Fruit fly (Drosophila melanogaster) whole organism, embryonic: Measurements from ENCODE around the gene CG13138.
A peak's percentile ranks its signal among the peaks of the same experiment; 100 is the strongest.

Source experiments
- Abd-B ChIP-seq: fragments of 200-800 bp; sonication (Bioruptor generic); optimal IDR thresholded peaks from 2 replicates; lab custom pipeline; 2018; ENCODE audit warnings: missing biosample characterization, mild to moderate bottlenecking, missing genetic modification characterization, moderate library complexity
- CG10565 ChIP-seq: fragments of 200-800 bp; sonication (Bioruptor generic); optimal IDR thresholded peaks from 3 replicates; lab custom pipeline; 2016; ENCODE audit warnings: missing biosample characterization, mild to moderate bottlenecking, missing genetic modification characterization
- CG11085 ChIP-seq: fragments of 200-800 bp; sonication (Bioruptor generic); IDR thresholded peaks from 2 replicates; pipeline ENCODE4 v1.3.6; 2022; ENCODE audit warnings: missing biosample characterization, missing genetic modification characterization
- CG13296 ChIP-seq: fragments of 200-800 bp; sonication (Bioruptor generic); optimal IDR thresholded peaks from 3 replicates; lab custom pipeline; 2018; ENCODE audit warnings: missing biosample characterization, mild to moderate bottlenecking, missing genetic modification characterization
- CG13894 ChIP-seq: fragments of 200-800 bp; sonication (Bioruptor generic); optimal IDR thresholded peaks from 3 replicates; lab custom pipeline; 2018; ENCODE audit warnings: missing biosample characterization, mild to moderate bottlenecking, missing genetic modification characterization, moderate library complexity
- CG15696 ChIP-seq: fragments of 200-800 bp; sonication (Bioruptor generic); optimal IDR thresholded peaks from 2 replicates; lab custom pipeline; 2019; ENCODE audit warnings: missing biosample characterization, mild to moderate bottlenecking, missing genetic modification characterization, moderate library complexity
- CG16779 ChIP-seq: fragments of 200-800 bp; sonication (Bioruptor generic); IDR thresholded peaks from 2 replicates; pipeline ENCODE4 v1.3.6; 2022; ENCODE audit warnings: missing biosample characterization, missing genetic modification characterization
- CG17568 ChIP-seq: fragments of 200-800 bp; sonication (Bioruptor generic); optimal IDR thresholded peaks from 2 replicates; lab custom pipeline; 2018; ENCODE audit warnings: missing biosample characterization, mild to moderate bottlenecking, missing genetic modification characterization, moderate library complexity
- CG2116 ChIP-seq: fragments of 200-800 bp; sonication (Bioruptor generic); optimal IDR thresholded peaks from 3 replicates; lab custom pipeline; 2018; ENCODE audit warnings: missing biosample characterization, mild to moderate bottlenecking, missing genetic modification characterization
- CG2889 ChIP-seq: fragments of 200-800 bp; sonication (Bioruptor generic); IDR thresholded peaks from 3 replicates; pipeline ENCODE4 v1.3.6; 2022; ENCODE audit warnings: missing biosample characterization, missing genetic modification characterization
- CG3847 ChIP-seq: fragments of 200-800 bp; sonication (Bioruptor generic); IDR thresholded peaks from 2 replicates; pipeline ENCODE4 v1.3.6; 2022; ENCODE audit warnings: missing biosample characterization, missing genetic modification characterization
- CG5180 ChIP-seq: fragments of 200-800 bp; sonication (Bioruptor generic); optimal IDR thresholded peaks from 3 replicates; lab custom pipeline; 2017; ENCODE audit warnings: missing biosample characterization, missing genetic modification characterization, mild to moderate bottlenecking, moderate library complexity, missing genetic modification reagents
- CG8359 ChIP-seq: fragments of 200-800 bp; sonication (Bioruptor generic); optimal IDR thresholded peaks from 2 replicates; lab custom pipeline; 2017; ENCODE audit warnings: missing biosample characterization, mild to moderate bottlenecking, missing genetic modification characterization, borderline replicate concordance
- Dek ChIP-seq: fragments of 200-800 bp; sonication (Bioruptor generic); optimal IDR thresholded peaks from 3 replicates; lab custom pipeline; 2019; ENCODE audit warnings: missing biosample characterization, mild to moderate bottlenecking, missing genetic modification characterization, moderate library complexity
- HLH3B ChIP-seq: fragments of 200-800 bp; sonication (Bioruptor generic); IDR thresholded peaks from 2 replicates; pipeline ENCODE4 v1.3.6; 2022; ENCODE audit warnings: missing biosample characterization, missing genetic modification characterization
- Hey ChIP-seq: fragments of 200-800 bp; sonication (Bioruptor generic); optimal IDR thresholded peaks from 3 replicates; lab custom pipeline; 2018; ENCODE audit warnings: missing biosample characterization, mild to moderate bottlenecking, missing genetic modification characterization
- Hmr ChIP-seq: fragments of 200-800 bp; sonication (Bioruptor generic); optimal IDR thresholded peaks from 3 replicates; lab custom pipeline; 2017; ENCODE audit warnings: mild to moderate bottlenecking, missing biosample characterization, missing genetic modification reagents, missing genetic modification characterization
- Hr3 ChIP-seq: fragments of 200-800 bp; sonication (Bioruptor generic); optimal IDR thresholded peaks from 3 replicates; lab custom pipeline; 2016; ENCODE audit warnings: missing biosample characterization, missing genetic modification characterization
- Hr78 ChIP-seq, 2 experiments: fragments of 200-800 bp in 1 of 2; fragments of >200 bp in 1 of 2; sonication (Bioruptor generic) in 1 of 2; optimal IDR thresholded peaks; 2 replicates each; lab custom pipeline; 2017 to 2019; ENCODE audit warnings: missing biosample characterization in 2 of 2, missing genetic modification characterization in 2 of 2, mild to moderate bottlenecking in 1 of 2, moderate library complexity in 1 of 2
- Mes4 ChIP-seq: fragments of 200-800 bp; sonication (Bioruptor generic); optimal IDR thresholded peaks from 2 replicates; lab custom pipeline; 2016; ENCODE audit warnings: missing biosample characterization, missing genetic modification characterization
- Opbp ChIP-seq: fragments of 200-800 bp; sonication (Bioruptor generic); IDR thresholded peaks from 3 replicates; pipeline ENCODE4 v1.3.6; 2022; ENCODE audit warnings: missing biosample characterization, missing genetic modification characterization; ENCODE audit not compliant: partially characterized antibody
- Rx ChIP-seq: fragments of 200-800 bp; sonication (Bioruptor generic); IDR thresholded peaks from 2 replicates; pipeline ENCODE4 v1.3.6; 2022; ENCODE audit warnings: missing biosample characterization, missing genetic modification characterization
- Tbp ChIP-seq: fragments of >200 bp; optimal IDR thresholded peaks from 2 replicates; lab custom pipeline; 2018; ENCODE audit warnings: missing biosample characterization, missing genetic modification characterization
- Trl ChIP-seq, 3 experiments: fragments of >200 bp in 2 of 3; fragments of 200-800 bp in 1 of 3; sonication (Bioruptor generic) in 1 of 3; optimal IDR thresholded peaks; 2 replicates in 1 of 3; 3 replicates in 2 of 3; lab custom pipeline; 2016 to 2017; ENCODE audit warnings: missing biosample characterization in 1 of 3, missing genetic modification characterization in 1 of 3
- abd-A ChIP-seq: fragments of 200-800 bp; sonication (Bioruptor generic); optimal IDR thresholded peaks from 3 replicates; lab custom pipeline; 2019; ENCODE audit warnings: missing biosample characterization, mild to moderate bottlenecking, missing genetic modification characterization, moderate library complexity
- ap ChIP-seq: fragments of 200-800 bp; sonication (Bioruptor generic); IDR thresholded peaks from 2 replicates; pipeline ENCODE4 v1.3.6; 2022; ENCODE audit warnings: missing biosample characterization, missing genetic modification characterization
- bbx ChIP-seq: fragments of 200-800 bp; sonication (Bioruptor generic); IDR thresholded peaks from 2 replicates; pipeline ENCODE4 v1.3.6; 2022; ENCODE audit warnings: missing biosample characterization, missing genetic modification characterization; ENCODE audit not compliant: partially characterized antibody
- corto ChIP-seq: fragments of 200-800 bp; sonication (Bioruptor generic); optimal IDR thresholded peaks from 2 replicates; lab custom pipeline; 2016; ENCODE audit warnings: missing biosample characterization, mild to moderate bottlenecking, missing genetic modification characterization, moderate library complexity
- da ChIP-seq: fragments of 200-800 bp; sonication (Bioruptor generic); optimal IDR thresholded peaks from 2 replicates; lab custom pipeline; 2016; ENCODE audit warnings: missing biosample characterization, missing genetic modification characterization
- ems ChIP-seq: fragments of 200-800 bp; sonication (Bioruptor generic); optimal IDR thresholded peaks from 3 replicates; lab custom pipeline; 2016; ENCODE audit warnings: missing biosample characterization, missing genetic modification characterization
- exex ChIP-seq: fragments of 200-800 bp; sonication (Bioruptor generic); optimal IDR thresholded peaks from 4 replicates; lab custom pipeline; 2018; ENCODE audit warnings: missing biosample characterization, mild to moderate bottlenecking, missing genetic modification characterization, moderate library complexity
- eyg ChIP-seq: fragments of 200-800 bp; sonication (Bioruptor generic); optimal IDR thresholded peaks from 3 replicates; lab custom pipeline; 2016; ENCODE audit warnings: missing biosample characterization, missing genetic modification characterization
- gsb ChIP-seq: fragments of 200-800 bp; sonication (Bioruptor generic); IDR thresholded peaks from 2 replicates; pipeline ENCODE4 v1.3.6; 2022; ENCODE audit warnings: missing biosample characterization, missing genetic modification characterization
- gsb-n ChIP-seq: fragments of 200-800 bp; sonication (Bioruptor generic); optimal IDR thresholded peaks from 3 replicates; lab custom pipeline; 2018; ENCODE audit warnings: missing biosample characterization, mild to moderate bottlenecking, missing genetic modification characterization
- hth ChIP-seq: fragments of >200 bp; optimal IDR thresholded peaks from 2 replicates; lab custom pipeline; 2017; ENCODE audit warnings: inconsistent platforms
- jigr1 ChIP-seq: fragments of 200-800 bp; sonication (Bioruptor generic); IDR thresholded peaks from 3 replicates; pipeline ENCODE4 v1.3.6; 2022; ENCODE audit warnings: missing biosample characterization, missing genetic modification characterization
- jing ChIP-seq: fragments of 200-800 bp; sonication (Bioruptor generic); optimal IDR thresholded peaks from 2 replicates; lab custom pipeline; 2018; ENCODE audit warnings: missing biosample characterization, mild to moderate bottlenecking, missing genetic modification characterization
- jumu ChIP-seq: fragments of 200-800 bp; sonication (Bioruptor generic); optimal IDR thresholded peaks from 3 replicates; lab custom pipeline; 2016; ENCODE audit warnings: missing biosample characterization, missing genetic modification characterization
- luna ChIP-seq: fragments of 200-800 bp; sonication (Bioruptor generic); optimal IDR thresholded peaks from 2 replicates; lab custom pipeline; 2016; ENCODE audit warnings: missing biosample characterization, missing genetic modification characterization
- mirr ChIP-seq: fragments of 200-800 bp; sonication (Bioruptor generic); optimal IDR thresholded peaks from 3 replicates; lab custom pipeline; 2018; ENCODE audit warnings: missing biosample characterization, mild to moderate bottlenecking, missing genetic modification characterization
- nau ChIP-seq: fragments of 200-800 bp; sonication (Bioruptor generic); optimal IDR thresholded peaks from 3 replicates; lab custom pipeline; 2017; ENCODE audit warnings: missing biosample characterization, mild to moderate bottlenecking, missing genetic modification characterization, missing genetic modification reagents
- oc ChIP-seq: fragments of 200-800 bp; sonication (Bioruptor generic); optimal IDR thresholded peaks from 2 replicates; lab custom pipeline; 2018; ENCODE audit warnings: missing biosample characterization, mild to moderate bottlenecking, missing genetic modification characterization, moderate library complexity
- p53 ChIP-seq: fragments of 200-800 bp; sonication (Bioruptor generic); optimal IDR thresholded peaks from 2 replicates; lab custom pipeline; 2016; ENCODE audit warnings: missing biosample characterization, missing genetic modification characterization
- ro ChIP-seq: fragments of 200-800 bp; sonication (Bioruptor generic); IDR thresholded peaks from 2 replicates; pipeline ENCODE4 v1.3.6; 2022; ENCODE audit warnings: missing biosample characterization, missing genetic modification characterization
- slou ChIP-seq: fragments of 200-800 bp; sonication (Bioruptor generic); optimal IDR thresholded peaks from 3 replicates; lab custom pipeline; 2016; ENCODE audit warnings: missing biosample characterization, missing genetic modification characterization
- trem ChIP-seq: fragments of 200-800 bp; optimal IDR thresholded peaks from 3 replicates; lab custom pipeline; 2019; ENCODE audit warnings: missing biosample characterization, mild to moderate bottlenecking, missing genetic modification characterization, moderate library complexity
- tup ChIP-seq: fragments of 200-800 bp; sonication (Bioruptor generic); optimal IDR thresholded peaks from 2 replicates; lab custom pipeline; 2016; ENCODE audit warnings: missing biosample characterization, mild to moderate bottlenecking, missing genetic modification characterization, moderate library complexity
- z ChIP-seq: fragments of 200-800 bp; sonication (Bioruptor generic); IDR thresholded peaks from 3 replicates; pipeline ENCODE4 v1.3.6; 2022; ENCODE audit warnings: missing biosample characterization, missing genetic modification characterization
- zfh1 ChIP-seq: fragments of 200-800 bp; sonication (Bioruptor generic); IDR thresholded peaks from 3 replicates; pipeline ENCODE4 v1.3.6; 2022; ENCODE audit warnings: missing biosample characterization, missing genetic modification characterization

CG13138 gene

dm6 chr2L:10260750-10261493 lies 40.9 kb downstream of the CG13138 start, which contains the start of gene Pten (continued):
- TF ChIP-seq jumu (peak; percentile 64), mirr (GFP tag; lab: Kevin White, UChicago) (no peak), CG11085 (GFP tag; lab: Robert Waterston, UW) (no peak), CG2889 (GFP tag; lab: Robert Waterston, UW) (no peak), CG13296 (GFP tag; lab: Kevin White, UChicago) (peak; percentile 51), CG5180 (GFP tag; lab: Kevin White, UChicago) (no peak), CG3847 (GFP tag; lab: Robert Waterston, UW) (no peak), bbx (GFP tag; lab: Robert Waterston, UW) (peak; percentile 89), tup (no peak), Abd-B (GFP tag; lab: Kevin White, UChicago) (no peak), trem (tag; lab: Kevin White, UChicago) (peak; percentile 61), gsb (no peak), Trl (optimal IDR thresholded peaks at IDR 0.05; lab: Kevin White, UChicago) (no peak), Trl (GFP tag; optimal IDR thresholded peaks at IDR 0.05; lab: Kevin White, UChicago) (peak; percentile 78), Mes4 (GFP tag; lab: Kevin White, UChicago) (peak; percentile 57), ems (peak; percentile 32), CG16779 (GFP tag; lab: Robert Waterston, UW) (no peak), Hr78 (GFP tag; optimal IDR thresholded peaks at IDR 0.05; lab: Kevin White, UChicago) (no peak), Tbp (GFP tag; lab: Kevin White, UChicago) (no peak), ap (GFP tag; lab: Robert Waterston, UW) (no peak; the same call in 1 of the 2 replicates), HLH3B (GFP tag; lab: Robert Waterston, UW) (no peak), jigr1 (GFP tag; lab: Robert Waterston, UW) (peak; percentile 88; the same call in 1 of the 3 replicates), ro (GFP tag; lab: Robert Waterston, UW) (no peak), da (GFP tag; lab: Kevin White, UChicago) (no peak), exex (tag; lab: Kevin White, UChicago) (no peak), gsb-n (tag; lab: Kevin White, UChicago) (no peak), eyg (GFP tag; lab: Kevin White, UChicago) (peak; percentile 43), CG10565 (peak; percentile 69), Hr3 (peak; percentile 58), hth (no peak), Rx (GFP tag; lab: Robert Waterston, UW) (no peak), Hey (tag; lab: Kevin White, UChicago) (no peak), abd-A (no peak), slou (GFP tag; lab: Kevin White, UChicago) (peak; percentile 63), nau (GFP tag; lab: Kevin White, UChicago) (no peak), CG8359 (GFP tag; lab: Kevin White, UChicago) (no peak), Hmr (GFP tag; lab: Kevin White, UChicago) (no peak), oc (no peak), p53 (GFP tag; lab: Kevin White, UChicago) (no peak), zfh1 (GFP tag; lab: Robert Waterston, UW) (peak; percentile 58; the same call in 2 of the 3 replicates), corto (peak; percentile 12), CG2116 (GFP tag; lab: Kevin White, UChicago) (peak; percentile 77), jing (GFP tag; lab: Kevin White, UChicago) (no peak), luna (GFP tag; lab: Kevin White, UChicago) (peak; percentile 45), CG13894 (tag; lab: Kevin White, UChicago) (no peak), z (GFP tag; lab: Robert Waterston, UW) (no peak), Dek (tag; lab: Kevin White, UChicago) (no peak), CG15696 (tag; lab: Kevin White, UChicago) (peak; percentile 63), Opbp (peak; percentile 91; the same call in 2 of the 3 replicates), CG17568 (GFP tag; lab: Kevin White, UChicago) (no peak)
